Worm (Caenorhabditis elegans) whole organism, young adult: Measurements from ENCODE around the gene C50B6.9.

Experiments used
- B0035.1 ChIP-seq: sonication (generic microtip); optimal IDR thresholded peaks from 2 replicates; lab custom pipeline; 2016; ENCODE audit warnings: missing genetic modification characterization, mild to moderate bottlenecking, missing compliant biosample characterization, missing genotype, missing genetic modification reagents
- C06A6.2 ChIP-seq: fragments of 200-800 bp; sonication (Bioruptor generic); conservative IDR thresholded peaks from 2 replicates; pipeline ENCODE4 v1.3.6; 2022; ENCODE audit warnings: missing genetic modification characterization, missing compliant biosample characterization
- D2030.7 ChIP-seq: fragments of 200-800 bp; sonication (Bioruptor generic); IDR thresholded peaks from 2 replicates; pipeline ENCODE4 v1.3.6; 2022; ENCODE audit warnings: missing genetic modification reagents, missing genetic modification characterization, missing compliant biosample characterization
- F33H1.4 ChIP-seq: fragments of 200-800 bp; sonication (Bioruptor generic); IDR thresholded peaks from 2 replicates; pipeline ENCODE4 v1.3.6; 2022; ENCODE audit warnings: missing genetic modification reagents, missing genetic modification characterization, missing compliant biosample characterization
- F37B4.10 ChIP-seq: fragments of 200-800 bp; sonication (Bioruptor generic); IDR thresholded peaks from 2 replicates; pipeline ENCODE4 v1.3.6; 2022; ENCODE audit warnings: missing genetic modification characterization, missing compliant biosample characterization
- F39B2.1 ChIP-seq: fragments of 200-800 bp; sonication (Bioruptor generic); IDR thresholded peaks from 2 replicates; pipeline ENCODE4 v1.3.6; 2022; ENCODE audit warnings: missing genetic modification reagents, missing genetic modification characterization, missing compliant biosample characterization
- F55B11.4 ChIP-seq: sonication (generic microtip); optimal IDR thresholded peaks from 2 replicates; lab custom pipeline; 2016; ENCODE audit warnings: missing compliant biosample characterization, missing genetic modification characterization, borderline replicate concordance; ENCODE audit not compliant: insufficient read depth
- Y53G8AR.9 ChIP-seq: fragments of 200-800 bp; sonication (Bioruptor generic); conservative IDR thresholded peaks from 2 replicates; pipeline ENCODE4 v1.3.6; 2022; ENCODE audit warnings: missing genetic modification reagents, missing genetic modification characterization, missing compliant biosample characterization
- akir-1 ChIP-seq: fragments of 200-800 bp; sonication (Bioruptor generic); optimal IDR thresholded peaks from 2 replicates; lab custom pipeline; 2018; ENCODE audit warnings: mild to moderate bottlenecking, missing genetic modification characterization, moderate library complexity, missing compliant biosample characterization
- aptf-2 ChIP-seq: fragments of 200-800 bp; sonication (Bioruptor generic); conservative IDR thresholded peaks from 2 replicates; pipeline ENCODE4 v1.3.6; 2022; ENCODE audit warnings: missing genetic modification reagents, missing genetic modification characterization, missing compliant biosample characterization
- atf-7 ChIP-seq: sonication (generic microtip); optimal IDR thresholded peaks from 2 replicates; lab custom pipeline; 2017; ENCODE audit warnings: mild to moderate bottlenecking, missing genetic modification characterization, missing compliant biosample characterization
- ceh-27 ChIP-seq: fragments of 200-800 bp; sonication (Bioruptor generic); optimal IDR thresholded peaks from 2 replicates; lab custom pipeline; 2018; ENCODE audit warnings: mild to moderate bottlenecking, missing genetic modification characterization, moderate library complexity, missing compliant biosample characterization
- egl-44 ChIP-seq: fragments of 200-800 bp; sonication (Bioruptor generic); IDR thresholded peaks from 2 replicates; pipeline ENCODE4 v1.3.6; 2022; ENCODE audit warnings: missing genetic modification reagents, missing genetic modification characterization, missing compliant biosample characterization
- egrh-3 ChIP-seq: fragments of 200-800 bp; sonication (Bioruptor generic); IDR thresholded peaks from 2 replicates; pipeline ENCODE4 v1.3.6; 2022; ENCODE audit warnings: missing genetic modification reagents, missing genetic modification characterization, missing compliant biosample characterization
- him-1 ChIP-seq: sonication (generic microtip); optimal IDR thresholded peaks from 2 replicates; lab custom pipeline; 2016; ENCODE audit warnings: missing genotype, missing genetic modification reagents, missing genetic modification characterization, missing compliant biosample characterization
- hlh-26 ChIP-seq: fragments of 200-800 bp; sonication (Bioruptor generic); conservative IDR thresholded peaks from 2 replicates; pipeline ENCODE4 v1.3.6; 2022; ENCODE audit warnings: missing genetic modification reagents, missing genetic modification characterization, missing compliant biosample characterization
- lin-26 ChIP-seq: fragments of 200-800 bp; sonication (Bioruptor generic); IDR thresholded peaks from 2 replicates; pipeline ENCODE4 v1.3.6; 2022; ENCODE audit warnings: missing genetic modification reagents, missing genetic modification characterization, missing compliant biosample characterization
- lin-35 ChIP-seq, 3 experiments: fragments of 150-350 bp in 2 of 3; sonication (generic microtip) in 1 of 3; optimal IDR thresholded peaks; 2 replicates each; lab custom pipeline; 2014 to 2018; ENCODE audit warnings: missing biosample characterization in 3 of 3, missing genetic modification characterization in 3 of 3, missing genetic modification reagents in 3 of 3
- lin-40 ChIP-seq: sonication (generic microtip); optimal IDR thresholded peaks from 2 replicates; lab custom pipeline; 2016; ENCODE audit warnings: missing genetic modification characterization, mild to moderate bottlenecking, missing compliant biosample characterization, missing genotype, missing genetic modification reagents
- lin-54 ChIP-seq: fragments of 200-800 bp; sonication (Bioruptor generic); optimal IDR thresholded peaks from 2 replicates; lab custom pipeline; 2018; ENCODE audit warnings: mild to moderate bottlenecking, missing genetic modification characterization, missing compliant biosample characterization
- lsl-1 ChIP-seq: fragments of 200-800 bp; sonication (Bioruptor generic); optimal IDR thresholded peaks from 2 replicates; lab custom pipeline; 2018; ENCODE audit warnings: mild to moderate bottlenecking, missing genetic modification characterization, moderate library complexity, missing compliant biosample characterization
- madf-6 ChIP-seq: fragments of 200-800 bp; sonication (Bioruptor generic); IDR thresholded peaks from 2 replicates; pipeline ENCODE4 v1.3.6; 2022; ENCODE audit warnings: missing genetic modification reagents, missing genetic modification characterization, missing compliant biosample characterization
- madf-8 ChIP-seq: fragments of 200-800 bp; sonication (Bioruptor generic); conservative IDR thresholded peaks from 2 replicates; pipeline ENCODE4 v1.3.6; 2022; ENCODE audit warnings: missing genetic modification reagents, missing genetic modification characterization, missing compliant biosample characterization
- mes-4 ChIP-seq: sonication (generic microtip); optimal IDR thresholded peaks from 2 replicates; lab custom pipeline; 2016; ENCODE audit warnings: missing genotype, missing genetic modification characterization, missing compliant biosample characterization
- nhr-120 ChIP-seq: fragments of 200-800 bp; sonication (Bioruptor generic); IDR thresholded peaks from 2 replicates; pipeline ENCODE4 v1.3.6; 2022; ENCODE audit warnings: missing genetic modification characterization, missing compliant biosample characterization
- nhr-179 ChIP-seq: sonication (generic microtip); optimal IDR thresholded peaks from 2 replicates; lab custom pipeline; 2016; ENCODE audit warnings: mild to moderate bottlenecking, missing genetic modification characterization, missing compliant biosample characterization
- nhr-27 ChIP-seq: fragments of 200-800 bp; sonication (Bioruptor generic); optimal IDR thresholded peaks from 2 replicates; lab custom pipeline; 2018; ENCODE audit warnings: mild to moderate bottlenecking, missing genetic modification characterization, moderate library complexity, missing compliant biosample characterization
- nhr-90 ChIP-seq: sonication (generic microtip); optimal IDR thresholded peaks from 2 replicates; lab custom pipeline; 2016; ENCODE audit warnings: missing genotype, mild to moderate bottlenecking, missing genetic modification characterization, missing compliant biosample characterization
- snpc-4 ChIP-seq, 5 experiments: fragments of 150-350 bp in 1 of 5; sonication (generic microtip) in 4 of 5; optimal IDR thresholded peaks; 2 replicates each; lab custom pipeline; 2014 to 2018; ENCODE audit warnings: missing genetic modification characterization in 5 of 5, missing biosample characterization in 3 of 5, antibody characterized with exemption in 2 of 5, mild to moderate bottlenecking in 2 of 5, missing compliant biosample characterization in 2 of 5, missing genotype in 2 of 5, moderate library complexity in 2 of 5, missing genetic modification reagents in 1 of 5
- ztf-26 ChIP-seq: sonication (generic microtip); optimal IDR thresholded peaks from 2 replicates; lab custom pipeline; 2017; ENCODE audit warnings: missing genetic modification characterization, missing compliant biosample characterization

Gene C50B6.9

ce11 chrV:13339633-13340290 lies 3.6 kb downstream of the C50B6.9 start, which contains the start of the genes str-4 and lgc-48 (continued):
- TF ChIP-seq D2030.7 (GFP tag; lab: Robert Waterston, UW) = no peak
- TF ChIP-seq akir-1 (GFP tag; lab: Kevin White, UChicago) = no peak

- TF ChIP-seq hlh-26 (no peak), lsl-1 (no peak), nhr-179 (no peak), ceh-27 (GFP tag; lab: Kevin White, UChicago) (no peak), nhr-27 (tag; lab: Kevin White, UChicago) (no peak)
- TF ChIP-seq, all 124 proteins: peak for 0
Observed at ce11 chrV:13342235-13342634, 6.1 kb downstream of the C50B6.9 start.

- no peak for TF ChIP-seq lin-40 (tag; lab: Kevin White, UChicago)
Observed at ce11 chrV:13345867-13346328, 9.7 kb downstream of the C50B6.9 start, which contains the start of gene twk-43. twk-43 (plus strand) TSS chrV:13346278.

- TF ChIP-seq mes-4 (tag; lab: Kevin White, UChicago) = no peak
- TF ChIP-seq egl-44 = no peak
- no peak for TF ChIP-seq Y53G8AR.9 (GFP tag; lab: Robert Waterston, UW)
- TF ChIP-seq, all 124 proteins: peak for 0
Observed at ce11 chrV:13350302-13350701, 14.1 kb downstream of the C50B6.9 start.

- TF ChIP-seq lin-54 (GFP tag; lab: Kevin White, UChicago) (no peak), nhr-90 (tag; lab: Kevin White, UChicago) (no peak), egrh-3 (GFP tag; lab: Robert Waterston, UW) (no peak), nhr-179 (no peak), aptf-2 (no peak), snpc-4 (GFP tag; optimal IDR thresholded peaks at IDR 0.05; lab: Kevin White, UChicago) (no peak), snpc-4 (tag; optimal IDR thresholded peaks at IDR 0.05; lab: Kevin White, UChicago) (no peak), C06A6.2 (GFP tag; lab: Robert Waterston, UW) (no peak), lin-26 (GFP tag; lab: Robert Waterston, UW) (no peak), lin-35 (GFP tag; optimal IDR thresholded peaks at IDR 0.05; lab: Kevin White, UChicago) (no peak), F55B11.4 (tag; lab: Kevin White, UChicago) (no peak), him-1 (no peak)
Observed at ce11 chrV:13351773-13352172, 15.6 kb downstream of the C50B6.9 start.

ce11 chrV:13352415-13352814 lies 16.2 kb downstream of the C50B6.9 start:
- no peak for TF ChIP-seq madf-8 (GFP tag; lab: Robert Waterston, UW)
- no peak for TF ChIP-seq nhr-27 (tag; lab: Kevin White, UChicago)
- TF ChIP-seq F55B11.4 (tag; lab: Kevin White, UChicago) = no peak
- TF ChIP-seq F37B4.10 (GFP tag; lab: Robert Waterston, UW) = 0 out of 2 replicates have a peak, but pooled peaks have one; percentile 62

- TF ChIP-seq atf-7 (tag; lab: Kevin White, UChicago) (no peak), ztf-26 (tag; lab: Kevin White, UChicago) (no peak), B0035.1 (tag; lab: Kevin White, UChicago) (no peak), mes-4 (tag; lab: Kevin White, UChicago) (no peak), nhr-120 (GFP tag; lab: Robert Waterston, UW) (no peak), F39B2.1 (no peak), F33H1.4 (GFP tag; lab: Robert Waterston, UW) (no peak), madf-6 (no peak)
- TF ChIP-seq, all 124 proteins: peak for 0
Observed at ce11 chrV:13356210-13356609, 20.0 kb downstream of the C50B6.9 start.
